Worm (Caenorhabditis elegans) whole organism, L1 larva: Measurements from ENCODE around the gene R08D7.4.

Source experiments
- ama-1 ChIP-seq: fragments of 150-350 bp; optimal IDR thresholded peaks from 2 replicates; lab custom pipeline; 2014
- dpl-1 ChIP-seq, 3 experiments: fragments of 150-350 bp in 2 of 3; sonication (generic microtip) in 1 of 3; optimal IDR thresholded peaks; 2 replicates each; lab custom pipeline; 2014 to 2017; ENCODE audit warnings: missing biosample characterization in 3 of 3, missing genetic modification characterization in 3 of 3, missing genetic modification reagents in 3 of 3
- egl-27 ChIP-seq, 2 experiments: fragments of 150-350 bp in 1 of 2; sonication (generic microtip); optimal IDR thresholded peaks; 3 replicates each; lab custom pipeline; 2017 to 2018; ENCODE audit warnings: missing biosample characterization in 2 of 2, missing genetic modification characterization in 2 of 2, missing genetic modification reagents in 2 of 2
- lin-39 ChIP-seq: fragments of 150-350 bp; optimal IDR thresholded peaks from 2 replicates; lab custom pipeline; 2014; ENCODE audit warnings: missing biosample characterization, missing genetic modification reagents, missing genetic modification characterization
- mdl-1 ChIP-seq, 2 experiments: fragments of 150-350 bp; optimal IDR thresholded peaks; 2 replicates each; lab custom pipeline; 2014 to 2017; ENCODE audit warnings: missing biosample characterization in 2 of 2, missing genetic modification characterization in 2 of 2, inconsistent platforms in 1 of 2
- nhr-237 ChIP-seq: fragments of 150-350 bp; optimal IDR thresholded peaks from 2 replicates; lab custom pipeline; 2014; ENCODE audit warnings: missing biosample characterization, missing genetic modification characterization
- nhr-71 ChIP-seq: sonication (generic microtip); optimal IDR thresholded peaks from 2 replicates; lab custom pipeline; 2016; ENCODE audit warnings: mild to moderate bottlenecking, missing genetic modification characterization, moderate library complexity, missing compliant biosample characterization
- nhr-85 ChIP-seq: sonication (generic microtip); peaks from one replicate; lab custom pipeline; 2016; ENCODE audit warnings: missing genetic modification characterization, inconsistent platforms, missing compliant biosample characterization
- snpc-4 ChIP-seq: fragments of 150-350 bp; optimal IDR thresholded peaks from 2 replicates; lab custom pipeline; 2014; ENCODE audit warnings: missing biosample characterization, missing genetic modification characterization

DNA sequence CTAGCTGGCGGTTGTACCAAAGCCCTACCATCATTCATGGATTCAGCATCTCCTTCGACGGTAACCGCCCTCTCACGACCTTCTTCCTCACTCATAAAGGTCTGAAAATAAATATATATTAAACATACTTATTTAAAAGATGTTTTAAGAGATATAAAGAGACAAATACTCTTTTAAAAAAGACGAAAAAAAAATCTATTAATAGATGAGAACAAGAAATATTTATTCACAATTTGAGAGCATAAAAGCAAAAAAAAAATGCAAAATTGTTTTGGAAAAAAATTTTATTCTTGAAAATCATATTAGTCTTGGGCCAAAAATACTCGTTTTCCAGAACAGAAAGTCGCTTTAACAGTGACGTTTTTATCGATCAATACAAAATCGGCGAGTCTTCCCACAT, 25.0 kb downstream of the R08D7.4 start, which contains the start of gene skat-1:
- TF ChIP-seq nhr-85, result no peak
- TF ChIP-seq dpl-1 (GFP tag; optimal IDR thresholded peaks at IDR 0.05; lab: Kevin White, UChicago), result no peak
- TF ChIP-seq egl-27 (tag; optimal IDR thresholded peaks at IDR 0.05; lab: Kevin White, UChicago), result no peak
- no peak for TF ChIP-seq snpc-4
- no peak for TF ChIP-seq mdl-1 (tag; optimal IDR thresholded peaks at IDR 0.05; lab: Kevin White, UChicago)
- no peak for TF ChIP-seq ama-1
- no peak for TF ChIP-seq lin-39 (tag; lab: Kevin White, UChicago)
- no peak for TF ChIP-seq nhr-237 (tag; lab: Kevin White, UChicago)
- TF ChIP-seq nhr-71 (tag; lab: Kevin White, UChicago), result no peak
